Fruit fly (Drosophila melanogaster): ENCODE results near the gene nmd.
A peak's percentile ranks its signal among the peaks of the same experiment; 100 is the strongest.

Gene nmd

DNA sequence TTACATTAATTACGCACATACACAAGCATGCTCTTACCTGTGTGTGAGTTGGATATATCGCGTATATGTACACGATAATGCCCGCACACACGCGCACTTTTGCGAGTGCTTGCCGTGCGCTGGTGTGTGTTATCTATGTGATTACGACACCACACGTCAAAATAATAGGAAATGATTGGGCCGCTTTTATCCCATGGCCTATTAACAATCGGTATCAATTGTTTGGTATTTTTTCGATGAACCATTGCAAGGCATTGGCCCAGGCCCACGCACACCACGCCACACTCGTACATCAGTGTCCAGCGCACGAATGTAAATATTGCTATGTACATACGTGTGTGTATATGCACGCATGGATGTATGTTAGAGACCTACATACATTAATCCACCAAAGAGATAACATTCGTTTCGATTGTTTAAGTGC lies 31.1 kb upstream of the nmd start (continued):
- TF ChIP-seq tup (GFP tag; optimal IDR thresholded peaks at IDR 0.05) (no peak), ac (GFP tag; optimal IDR thresholded peaks at IDR 0.05) (peak; percentile 15), CG34422 (GFP tag; IDR thresholded peaks at IDR 0.05) (peak; percentile 54; the same call in 2 of the 3 replicates), seq (GFP tag; IDR thresholded peaks at IDR 0.05) (no peak), MESR4 (GFP tag; optimal IDR thresholded peaks at IDR 0.05) (peak; percentile 70), Xrp1 (GFP tag; IDR thresholded peaks at IDR 0.05) (peak; percentile 67), eyg (GFP tag; optimal IDR thresholded peaks at IDR 0.05) (peak; percentile 16), CG4404 (GFP tag; IDR thresholded peaks at IDR 0.05) (no peak), B-H1 (GFP tag; IDR thresholded peaks at IDR 0.05) (no peak), chm (GFP tag; IDR thresholded peaks at IDR 0.05) (no peak; the same call in 1 of the 2 replicates), Doc2 (GFP tag; IDR thresholded peaks at IDR 0.05) (no peak), unc-4 (GFP tag; IDR thresholded peaks at IDR 0.05; ENCODE audit: partially characterized antibody) (peak; percentile 67), hkb (optimal IDR thresholded peaks at IDR 0.05) (no peak), hkb (GFP tag; IDR thresholded peaks at IDR 0.05) (peak; percentile 69), Fer3 (tag; optimal IDR thresholded peaks at IDR 0.05) (peak; percentile 63), Hr51 (GFP tag; optimal IDR thresholded peaks at IDR 0.05) (peak in 1 of 2 experiments; percentile 40), Ets65A (GFP tag) (no peak), CG10366 (GFP tag; IDR thresholded peaks at IDR 0.05) (no peak), Sin3A (optimal IDR thresholded peaks at IDR 0.05) (no peak), CG9727 (GFP tag; optimal IDR thresholded peaks at IDR 0.05) (peak; percentile 57), CG3995 (GFP tag; optimal IDR thresholded peaks at IDR 0.05) (peak; percentile 13), Rfx (GFP tag; IDR thresholded peaks at IDR 0.05) (peak; percentile 75), CG32532 (GFP tag; IDR thresholded peaks at IDR 0.05) (peak; percentile 76; the same call in 1 of the 2 replicates), shn (GFP tag; optimal IDR thresholded peaks at IDR 0.05) (peak; percentile 57), CG14860 (GFP tag; IDR thresholded peaks at IDR 0.05; ENCODE audit: partially characterized antibody) (no peak), tx (GFP tag; optimal IDR thresholded peaks at IDR 0.05) (no peak), CG8359 (GFP tag; optimal IDR thresholded peaks at IDR 0.05; ENCODE audit: borderline replicate concordance) (no peak), NC2β (GFP tag; optimal IDR thresholded peaks at IDR 0.05) (peak; percentile 55), bigmax (GFP tag; optimal IDR thresholded peaks at IDR 0.05) (peak; percentile 57), CG11247 (GFP tag; IDR thresholded peaks at IDR 0.05) (no peak), CoRest (tag; optimal IDR thresholded peaks at IDR 0.05) (peak; percentile 10), CG11093 (GFP tag; IDR thresholded peaks at IDR 0.05) (no peak), Scr (GFP tag; IDR thresholded peaks at IDR 0.05; ENCODE audit: partially characterized antibody) (peak; percentile 69), Hmr (GFP tag; optimal IDR thresholded peaks at IDR 0.05) (peak; percentile 90), Ssrp (tag; optimal IDR thresholded peaks at IDR 0.05) (no peak), CG9932 (GFP tag; IDR thresholded peaks at IDR 0.05) (peak; percentile 78; the same call in 1 of the 2 replicates), bowl (GFP tag; IDR thresholded peaks at IDR 0.05) (no peak; the same call in 1 of the 2 replicates), HmgZ (tag; optimal IDR thresholded peaks at IDR 0.05) (peak; percentile 92), Camta (GFP tag; optimal IDR thresholded peaks at IDR 0.05) (peak; percentile 36), CG8281 (tag; optimal IDR thresholded peaks at IDR 0.05) (peak; percentile 23), Vsx1 (GFP tag; optimal IDR thresholded peaks at IDR 0.05) (peak; percentile 75), Asciz (GFP tag; optimal IDR thresholded peaks at IDR 0.05) (peak; percentile 69), Oaz (GFP tag; IDR thresholded peaks at IDR 0.05) (no peak), Kr (GFP tag; optimal IDR thresholded peaks at IDR 0.05) (no peak), CG30431 (GFP tag; optimal IDR thresholded peaks at IDR 0.05) (no peak), sd (tag; optimal IDR thresholded peaks at IDR 0.05) (peak; percentile 93), CG3281 (GFP tag; optimal IDR thresholded peaks at IDR 0.05) (peak; percentile 76), mirr (GFP tag; optimal IDR thresholded peaks at IDR 0.05) (peak; percentile 99), sug (tag; optimal IDR thresholded peaks at IDR 0.05) (peak; percentile 87), sc (optimal IDR thresholded peaks at IDR 0.05) (no peak), sc (GFP tag; optimal IDR thresholded peaks at IDR 0.05) (peak; percentile 11), CG7963 (GFP tag; IDR thresholded peaks at IDR 0.05; ENCODE audit: partially characterized antibody) (no peak)
